Fruit fly (Drosophila melanogaster) whole organism, embryonic: Measurements from ENCODE around the gene kdn.
A peak's percentile ranks its signal among the peaks of the same experiment; 100 is the strongest.

Experiments used
- Atf6 ChIP-seq: fragments of 200-800 bp; sonication (Bioruptor generic); IDR thresholded peaks from 2 replicates; pipeline ENCODE4 v1.3.6; 2022; ENCODE audit warnings: missing biosample characterization, missing genetic modification characterization
- Bdp1 ChIP-seq: fragments of 200-800 bp; sonication (Bioruptor generic); optimal IDR thresholded peaks from 3 replicates; lab custom pipeline; 2016; ENCODE audit warnings: missing biosample characterization, missing genetic modification characterization
- CG10959 ChIP-seq: fragments of 200-800 bp; sonication (Bioruptor generic); IDR thresholded peaks from 2 replicates; pipeline ENCODE4 v1.3.6; 2022; ENCODE audit warnings: missing biosample characterization, missing genetic modification characterization
- CG13296 ChIP-seq: fragments of 200-800 bp; sonication (Bioruptor generic); optimal IDR thresholded peaks from 3 replicates; lab custom pipeline; 2018; ENCODE audit warnings: missing biosample characterization, mild to moderate bottlenecking, missing genetic modification characterization
- CG13624 ChIP-seq: fragments of 200-800 bp; sonication (Bioruptor generic); optimal IDR thresholded peaks from 2 replicates; lab custom pipeline; 2016; ENCODE audit warnings: missing biosample characterization, missing genetic modification characterization
- CG18476 ChIP-seq: fragments of 200-800 bp; sonication (Bioruptor generic); optimal IDR thresholded peaks from 2 replicates; lab custom pipeline; 2016; ENCODE audit warnings: missing biosample characterization, mild to moderate bottlenecking, missing genetic modification characterization
- CG32532 ChIP-seq: fragments of 200-800 bp; sonication (Bioruptor generic); IDR thresholded peaks from 2 replicates; pipeline ENCODE4 v1.3.6; 2022; ENCODE audit warnings: missing biosample characterization, missing genetic modification characterization
- CG4282 ChIP-seq: fragments of 200-800 bp; sonication (Bioruptor generic); optimal IDR thresholded peaks from 2 replicates; lab custom pipeline; 2016; ENCODE audit warnings: missing biosample characterization, missing genetic modification characterization
- CG5245 ChIP-seq: fragments of 200-800 bp; sonication (Bioruptor generic); optimal IDR thresholded peaks from 3 replicates; lab custom pipeline; 2016; ENCODE audit warnings: missing biosample characterization, missing genetic modification characterization
- CG6683 ChIP-seq: fragments of 200-800 bp; sonication (Bioruptor generic); optimal IDR thresholded peaks from 2 replicates; lab custom pipeline; 2017; ENCODE audit warnings: missing biosample characterization, mild to moderate bottlenecking, missing genetic modification characterization, missing genetic modification reagents
- CG7372 ChIP-seq: fragments of 200-800 bp; sonication (Bioruptor generic); IDR thresholded peaks from 2 replicates; pipeline ENCODE4 v1.3.6; 2022; ENCODE audit warnings: missing biosample characterization, missing genetic modification characterization
- CG8478 ChIP-seq: fragments of >200 bp; optimal IDR thresholded peaks from 2 replicates; lab custom pipeline; 2018
- CG9817 ChIP-seq: fragments of 200-800 bp; sonication (Bioruptor generic); optimal IDR thresholded peaks from 2 replicates; lab custom pipeline; 2018; ENCODE audit warnings: missing biosample characterization, mild to moderate bottlenecking, missing genetic modification characterization, moderate library complexity
- CHES-1-like ChIP-seq: fragments of 200-800 bp; sonication (Bioruptor generic); optimal IDR thresholded peaks from 2 replicates; lab custom pipeline; 2016; ENCODE audit warnings: missing biosample characterization, missing genetic modification characterization
- D19B ChIP-seq: fragments of 200-800 bp; sonication (Bioruptor generic); optimal IDR thresholded peaks from 2 replicates; lab custom pipeline; 2017; ENCODE audit warnings: missing biosample characterization, mild to moderate bottlenecking, missing genetic modification characterization
- H15 ChIP-seq: fragments of 200-800 bp; sonication (Bioruptor generic); IDR thresholded peaks from 3 replicates; pipeline ENCODE4 v1.3.6; 2022; ENCODE audit warnings: missing biosample characterization, missing genetic modification characterization
- HLH54F ChIP-seq: fragments of 200-800 bp; sonication (Bioruptor generic); optimal IDR thresholded peaks from 3 replicates; lab custom pipeline; 2016; ENCODE audit warnings: missing biosample characterization, missing genetic modification characterization
- Hmx ChIP-seq: fragments of 200-800 bp; sonication (Bioruptor generic); optimal IDR thresholded peaks from 2 replicates; lab custom pipeline; 2016; ENCODE audit warnings: missing biosample characterization, missing genetic modification characterization
- Hr51 ChIP-seq, 2 experiments: fragments of 200-800 bp; sonication (Bioruptor generic); optimal IDR thresholded peaks; 2 replicates in 1 of 2; 3 replicates in 1 of 2; lab custom pipeline; 2016 to 2018; ENCODE audit warnings: missing biosample characterization in 2 of 2, missing genetic modification characterization in 2 of 2, mild to moderate bottlenecking in 1 of 2, moderate library complexity in 1 of 2
- Lhr ChIP-seq: fragments of 200-800 bp; sonication (Bioruptor generic); optimal IDR thresholded peaks from 3 replicates; lab custom pipeline; 2017; ENCODE audit warnings: mild to moderate bottlenecking, missing biosample characterization, missing genetic modification reagents, missing genetic modification characterization
- NK7.1 ChIP-seq: fragments of 200-800 bp; sonication (Bioruptor generic); optimal IDR thresholded peaks from 3 replicates; lab custom pipeline; 2016; ENCODE audit warnings: missing biosample characterization, missing genetic modification characterization
- Nf-YB ChIP-seq: fragments of 200-800 bp; sonication (Bioruptor generic); optimal IDR thresholded peaks from 3 replicates; lab custom pipeline; 2019; ENCODE audit warnings: missing biosample characterization, mild to moderate bottlenecking, missing genetic modification characterization, moderate library complexity
- Sox102F ChIP-seq: fragments of 200-800 bp; sonication (Bioruptor generic); optimal IDR thresholded peaks from 2 replicates; lab custom pipeline; 2018; ENCODE audit warnings: missing biosample characterization, mild to moderate bottlenecking, missing genetic modification characterization, moderate library complexity
- Trl ChIP-seq, 3 experiments: fragments of >200 bp in 2 of 3; fragments of 200-800 bp in 1 of 3; sonication (Bioruptor generic) in 1 of 3; optimal IDR thresholded peaks; 2 replicates in 1 of 3; 3 replicates in 2 of 3; lab custom pipeline; 2016 to 2017; ENCODE audit warnings: missing biosample characterization in 1 of 3, missing genetic modification characterization in 1 of 3
- cato ChIP-seq: fragments of 200-800 bp; sonication (Bioruptor generic); optimal IDR thresholded peaks from 2 replicates; lab custom pipeline; 2016; ENCODE audit warnings: missing biosample characterization, missing genetic modification characterization, borderline replicate concordance
- corto ChIP-seq: fragments of 200-800 bp; sonication (Bioruptor generic); optimal IDR thresholded peaks from 2 replicates; lab custom pipeline; 2016; ENCODE audit warnings: missing biosample characterization, mild to moderate bottlenecking, missing genetic modification characterization, moderate library complexity
- disco-r ChIP-seq: fragments of 200-800 bp; sonication (Bioruptor generic); optimal IDR thresholded peaks from 2 replicates; lab custom pipeline; 2016; ENCODE audit warnings: missing biosample characterization, missing genetic modification characterization
- dpn ChIP-seq, 2 experiments: fragments of 200-800 bp; sonication (Bioruptor generic); optimal IDR thresholded peaks; 3 replicates each; lab custom pipeline; 2016; ENCODE audit warnings: missing biosample characterization in 2 of 2, missing genetic modification characterization in 2 of 2
- fd64A ChIP-seq: fragments of 200-800 bp; sonication (Bioruptor generic); optimal IDR thresholded peaks from 3 replicates; lab custom pipeline; 2018; ENCODE audit warnings: missing biosample characterization, mild to moderate bottlenecking, missing genetic modification characterization
- fru ChIP-seq: fragments of >200 bp; optimal IDR thresholded peaks from 2 replicates; lab custom pipeline; 2017
- grn ChIP-seq: fragments of 200-800 bp; sonication (Bioruptor generic); optimal IDR thresholded peaks from 3 replicates; lab custom pipeline; 2017; ENCODE audit warnings: missing biosample characterization, missing genetic modification characterization
- insv ChIP-seq, 2 experiments: fragments of 200-800 bp; sonication (Bioruptor generic); optimal IDR thresholded peaks; 3 replicates each; lab custom pipeline; 2016 to 2018; ENCODE audit warnings: missing biosample characterization in 2 of 2, missing genetic modification characterization in 2 of 2
- ken ChIP-seq: fragments of 200-800 bp; sonication (Bioruptor generic); IDR thresholded peaks from 3 replicates; pipeline ENCODE4 v1.3.6; 2022; ENCODE audit warnings: missing biosample characterization, missing genetic modification characterization
- lola ChIP-seq, 3 experiments: fragments of >200 bp in 2 of 3; fragments of 200-800 bp in 1 of 3; sonication (Bioruptor generic) in 1 of 3; optimal IDR thresholded peaks; 2 replicates each; lab custom pipeline; 2017 to 2019; ENCODE audit warnings: missing biosample characterization in 3 of 3, missing genetic modification characterization in 3 of 3, mild to moderate bottlenecking in 1 of 3, moderate library complexity in 1 of 3
- lov ChIP-seq, 2 experiments: fragments of 200-800 bp in 1 of 2; fragments of >200 bp in 1 of 2; sonication (Bioruptor generic) in 1 of 2; IDR thresholded peaks in 1 of 2; optimal IDR thresholded peaks in 1 of 2; 2 replicates in 1 of 2; 3 replicates in 1 of 2; pipeline versions ENCODE4 v1.3.6 to Lab custom; 2017 to 2022; ENCODE audit warnings: missing biosample characterization in 1 of 2, missing genetic modification characterization in 1 of 2
- peb ChIP-seq: fragments of 200-800 bp; sonication (Bioruptor generic); IDR thresholded peaks from 2 replicates; pipeline ENCODE4 v1.3.6; 2022; ENCODE audit warnings: missing biosample characterization, missing genetic modification characterization
- pfk ChIP-seq: fragments of 200-800 bp; sonication (Bioruptor generic); optimal IDR thresholded peaks from 2 replicates; lab custom pipeline; 2018; ENCODE audit warnings: missing biosample characterization, mild to moderate bottlenecking, missing genetic modification characterization, moderate library complexity
- prd ChIP-seq, 3 experiments: fragments of >200 bp in 2 of 3; fragments of 200-800 bp in 1 of 3; sonication (Bioruptor generic) in 1 of 3; optimal IDR thresholded peaks in 2 of 3; IDR thresholded peaks in 1 of 3; 2 replicates in 2 of 3; 3 replicates in 1 of 3; pipeline versions ENCODE4 v1.3.6 to Lab custom; 2017 to 2022; ENCODE audit warnings: missing biosample characterization in 1 of 3, missing genetic modification characterization in 1 of 3
- row ChIP-seq: fragments of 200-800 bp; sonication (Bioruptor generic); IDR thresholded peaks from 3 replicates; pipeline ENCODE4 v1.3.6; 2022; ENCODE audit warnings: missing biosample characterization, missing genetic modification characterization
- salm ChIP-seq: fragments of 200-800 bp; sonication (Bioruptor generic); optimal IDR thresholded peaks from 2 replicates; lab custom pipeline; 2018; ENCODE audit warnings: missing biosample characterization, mild to moderate bottlenecking, missing genetic modification characterization
- sim ChIP-seq: fragments of 200-800 bp; sonication (Bioruptor generic); IDR thresholded peaks from 2 replicates; pipeline ENCODE4 v1.3.6; 2022; ENCODE audit warnings: missing biosample characterization, missing genetic modification characterization
- sisA ChIP-seq: fragments of 200-800 bp; sonication (Bioruptor generic); IDR thresholded peaks from 2 replicates; pipeline ENCODE4 v1.3.6; 2022; ENCODE audit warnings: missing biosample characterization, missing genetic modification characterization
- ssp ChIP-seq: fragments of 200-800 bp; sonication (Bioruptor generic); IDR thresholded peaks from 2 replicates; pipeline ENCODE4 v1.3.6; 2022; ENCODE audit warnings: missing biosample characterization, missing genetic modification characterization
- tin ChIP-seq: fragments of 200-800 bp; sonication (Bioruptor generic); optimal IDR thresholded peaks from 3 replicates; lab custom pipeline; 2016; ENCODE audit warnings: missing biosample characterization, missing genetic modification characterization
- tll ChIP-seq, 2 experiments: fragments of 200-800 bp in 1 of 2; fragments of >200 bp in 1 of 2; sonication (Bioruptor generic) in 1 of 2; optimal IDR thresholded peaks; 2 replicates each; lab custom pipeline; 2017 to 2019; ENCODE audit warnings: missing biosample characterization in 2 of 2, missing genetic modification characterization in 2 of 2, mild to moderate bottlenecking in 1 of 2, moderate library complexity in 1 of 2
- ttk ChIP-seq: fragments of 200-800 bp; sonication (Bioruptor generic); IDR thresholded peaks from 2 replicates; pipeline ENCODE4 v2.1.2; 2022; ENCODE audit warnings: missing biosample characterization, missing genetic modification characterization
- tx ChIP-seq: fragments of 200-800 bp; sonication (Bioruptor generic); optimal IDR thresholded peaks from 2 replicates; lab custom pipeline; 2016; ENCODE audit warnings: missing biosample characterization, missing genetic modification characterization
- wdn ChIP-seq: fragments of 200-800 bp; sonication (Bioruptor generic); IDR thresholded peaks from 2 replicates; pipeline ENCODE4 v1.3.6; 2022; ENCODE audit warnings: missing biosample characterization, missing genetic modification characterization

kdn gene

dm6 chrX:6351917-6352768 lies 1.7 kb downstream of the kdn start (continued):
- TF ChIP-seq fru (lab: Kevin White, UChicago) (no peak), row (peak; percentile 28; the same call in 1 of the 3 replicates), Sox102F (no peak), HLH54F (peak; percentile 6), pfk (no peak), CG5245 (GFP tag; lab: Kevin White, UChicago) (no peak), Hr51 (GFP tag; optimal IDR thresholded peaks at IDR 0.05; lab: Kevin White, UChicago) (no peak), sisA (GFP tag; lab: Robert Waterston, UW) (no peak), CG7372 (GFP tag; lab: Robert Waterston, UW) (no peak), ssp (GFP tag; lab: Robert Waterston, UW) (no peak), wdn (no peak), CG13624 (GFP tag; lab: Kevin White, UChicago) (peak; percentile 13), CHES-1-like (no peak), tll (GFP tag; optimal IDR thresholded peaks at IDR 0.05; lab: Kevin White, UChicago) (peak in 1 of 2 experiments; percentile 2), lov (optimal IDR thresholded peaks at IDR 0.05; lab: Kevin White, UChicago) (no peak), lov (GFP tag; IDR thresholded peaks at IDR 0.05; lab: Robert Waterston, UW) (no peak), ken (GFP tag; lab: Robert Waterston, UW) (0 out of 3 replicates have a peak, but pooled peaks have one; percentile 39), tx (GFP tag; lab: Kevin White, UChicago) (peak; percentile 10), peb (GFP tag; lab: Robert Waterston, UW) (no peak), NK7.1 (GFP tag; lab: Kevin White, UChicago) (no peak), Trl (optimal IDR thresholded peaks at IDR 0.05; lab: Kevin White, UChicago) (no peak), Trl (GFP tag; optimal IDR thresholded peaks at IDR 0.05; lab: Kevin White, UChicago) (no peak), corto (GFP tag; lab: Kevin White, UChicago) (no peak), Atf6 (GFP tag; lab: Robert Waterston, UW) (no peak; the same call in 1 of the 2 replicates), grn (GFP tag; lab: Kevin White, UChicago) (no peak), lola (GFP tag; optimal IDR thresholded peaks at IDR 0.05; lab: Kevin White, UChicago) (no peak), salm (tag; lab: Kevin White, UChicago) (no peak), CG13296 (peak; percentile 40), insv (GFP tag; optimal IDR thresholded peaks at IDR 0.05; lab: Kevin White, UChicago) (peak in 1 of 2 experiments; percentile 14), disco-r (GFP tag; lab: Kevin White, UChicago) (no peak), CG9817 (tag; lab: Kevin White, UChicago) (no peak), prd (optimal IDR thresholded peaks at IDR 0.05; lab: Kevin White, UChicago) (no peak), prd (GFP tag; IDR thresholded peaks at IDR 0.05; lab: Robert Waterston, UW) (no peak), D19B (GFP tag; lab: Kevin White, UChicago) (no peak), ttk (GFP tag; lab: Robert Waterston, UW) (no peak), CG18476 (GFP tag; lab: Kevin White, UChicago) (no peak), Bdp1 (GFP tag; lab: Kevin White, UChicago) (no peak), CG32532 (GFP tag; lab: Robert Waterston, UW) (peak; percentile 56; the same call in 1 of the 2 replicates), cato (no peak), CG10959 (GFP tag; lab: Robert Waterston, UW) (no peak), sim (GFP tag; lab: Robert Waterston, UW) (0 out of 2 replicates have a peak, but pooled peaks have one; percentile 6), Hmx (GFP tag; lab: Kevin White, UChicago) (no peak), CG4282 (GFP tag; lab: Kevin White, UChicago) (no peak), Lhr (peak; percentile 44), Nf-YB (GFP tag; lab: Kevin White, UChicago) (no peak), CG6683 (GFP tag; lab: Kevin White, UChicago) (no peak), H15 (no peak), CG8478 (no peak), fd64A (no peak), tin (GFP tag; lab: Kevin White, UChicago) (no peak), dpn (GFP tag; optimal IDR thresholded peaks at IDR 0.05; lab: Kevin White, UChicago) (no peak)
